Fruit fly (Drosophila melanogaster): ENCODE measurements around the gene CG7990.

CG7990 gene

DNA sequence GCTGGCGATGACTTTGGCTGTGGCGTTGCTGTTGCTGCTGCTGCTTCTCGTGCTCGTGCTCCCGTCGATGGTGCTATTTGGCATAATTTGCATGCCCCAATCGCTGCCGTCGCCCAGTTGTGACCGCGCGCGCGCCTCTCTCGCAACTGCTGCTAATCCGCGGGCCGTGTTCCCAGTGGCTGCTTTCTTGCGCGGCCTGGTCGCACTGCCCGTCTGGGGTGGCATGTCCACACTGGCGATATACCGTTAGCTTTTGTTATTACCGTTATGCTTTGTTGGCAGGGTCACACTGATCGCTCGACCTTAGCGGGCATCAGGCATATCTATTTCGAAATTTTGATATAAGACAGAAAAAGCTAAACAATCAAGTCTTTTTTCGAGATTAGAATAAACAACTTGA lies at the start of gene CG7990 (continued):
- TF ChIP-seq CG13775 (GFP tag; optimal IDR thresholded peaks at IDR 0.05) = no peak

dm6 chrX:19250151-19250550 lies 48.4 kb upstream of the CG7990 start:
- TF ChIP-seq dm (GFP tag; optimal IDR thresholded peaks at IDR 0.05) = no peak
- no peak for TF ChIP-seq eve (GFP tag; optimal IDR thresholded peaks at IDR 0.05)
- TF ChIP-seq CG17612 (GFP tag; IDR thresholded peaks at IDR 0.05) = peak; percentile 53; the same call in 1 of the 2 replicates
- no peak for TF ChIP-seq HmgZ (tag; optimal IDR thresholded peaks at IDR 0.05)
- TF ChIP-seq crc (GFP tag; optimal IDR thresholded peaks at IDR 0.05) = no peak
- no peak for TF ChIP-seq Six4 (GFP tag; optimal IDR thresholded peaks at IDR 0.05)
- no peak for TF ChIP-seq CG10959 (GFP tag; IDR thresholded peaks at IDR 0.05)
- no peak for TF ChIP-seq gem (tag; optimal IDR thresholded peaks at IDR 0.05)
- TF ChIP-seq CG8290 (GFP tag; optimal IDR thresholded peaks at IDR 0.05) = peak; percentile 81
- TF ChIP-seq CG8290 (tag; optimal IDR thresholded peaks at IDR 0.05) = peak in 1 of 2 experiments; percentile 47
- TF ChIP-seq CG2889 (GFP tag; IDR thresholded peaks at IDR 0.05) = no peak
- no peak for TF ChIP-seq Tbp (GFP tag; optimal IDR thresholded peaks at IDR 0.05)
- TF ChIP-seq Dp (GFP tag; optimal IDR thresholded peaks at IDR 0.05) = no peak
- no peak for TF ChIP-seq ftz-f1 (GFP tag; optimal IDR thresholded peaks at IDR 0.05)
- TF ChIP-seq run (tag; optimal IDR thresholded peaks at IDR 0.05) = no peak
- TF ChIP-seq Med (GFP tag) = no peak
- no peak for TF ChIP-seq CG3163 (GFP tag; optimal IDR thresholded peaks at IDR 0.05)
- no peak for TF ChIP-seq sim (GFP tag; IDR thresholded peaks at IDR 0.05)

DNA sequence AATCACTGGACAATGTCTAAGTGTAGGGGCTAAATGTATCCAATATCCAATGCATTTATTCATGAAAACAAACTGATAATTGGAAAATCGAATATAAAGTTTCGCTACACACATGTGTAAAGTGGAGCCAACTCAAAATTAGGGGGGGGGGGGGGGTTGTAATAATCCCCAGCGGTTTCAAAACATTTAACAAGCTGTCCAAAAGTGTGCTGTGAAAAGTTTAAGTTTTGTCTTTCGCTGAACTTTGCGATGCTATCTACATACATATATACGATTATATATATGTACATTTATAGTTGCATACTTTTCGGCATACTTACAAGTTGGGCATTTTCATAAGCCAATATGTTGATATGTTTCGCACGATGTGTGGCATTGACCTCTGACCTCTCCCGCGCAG lies 47.6 kb upstream of the CG7990 start:
- no peak for TF ChIP-seq cas (GFP tag; IDR thresholded peaks at IDR 0.05)
- TF ChIP-seq zfh2 (GFP tag; optimal IDR thresholded peaks at IDR 0.05) = no peak
- TF ChIP-seq CG30020 (tag; optimal IDR thresholded peaks at IDR 0.05) = no peak
- peak in 1 of 2 experiments; percentile 67 for TF ChIP-seq Hr78 (GFP tag; optimal IDR thresholded peaks at IDR 0.05)
- peak; percentile 98 for TF ChIP-seq CG17612 (GFP tag; IDR thresholded peaks at IDR 0.05)
- TF ChIP-seq CG8290 (GFP tag; optimal IDR thresholded peaks at IDR 0.05) = peak; percentile 70
- TF ChIP-seq CG8290 (tag; optimal IDR thresholded peaks at IDR 0.05) = peak in 1 of 2 experiments; percentile 84

dm6 chrX:19248426-19249217 lies 46.8 kb upstream of the CG7990 start, which contains the start of gene Hs3st-B:
Hs3st-B (plus strand) TSS chrX:19248639.
- TF ChIP-seq CG5180 (GFP tag; optimal IDR thresholded peaks at IDR 0.05) (no peak), dpn (GFP tag; optimal IDR thresholded peaks at IDR 0.05) (no peak), CG15514 (GFP tag; optimal IDR thresholded peaks at IDR 0.05) (peak; percentile 2), CG6654 (GFP tag; optimal IDR thresholded peaks at IDR 0.05) (no peak), pan (optimal IDR thresholded peaks at IDR 0.05) (no peak), pan (GFP tag; optimal IDR thresholded peaks at IDR 0.05 in 1 of 2, IDR thresholded peaks at IDR 0.05 in 1 of 2) (peak in 1 of 2 experiments; percentile 32), toy (GFP tag; IDR thresholded peaks at IDR 0.05) (no peak), ab (GFP tag; optimal IDR thresholded peaks at IDR 0.05) (no peak), da (GFP tag; optimal IDR thresholded peaks at IDR 0.05) (no peak), vnd (GFP tag; IDR thresholded peaks at IDR 0.05; ENCODE audit: partially characterized antibody) (no peak), Ravus (GFP tag; IDR thresholded peaks at IDR 0.05) (no peak), CG8765 (GFP tag; IDR thresholded peaks at IDR 0.05) (no peak), Drgx (GFP tag; IDR thresholded peaks at IDR 0.05) (no peak), cad (GFP tag; optimal IDR thresholded peaks at IDR 0.05) (no peak), ranshi (GFP tag; IDR thresholded peaks at IDR 0.05) (no peak), dysf (GFP tag; IDR thresholded peaks at IDR 0.05) (0 out of 3 replicates have a peak, but pooled peaks have one; percentile 27), pum (GFP tag; optimal IDR thresholded peaks at IDR 0.05) (no peak), run (tag; optimal IDR thresholded peaks at IDR 0.05) (no peak), Dbx (GFP tag; IDR thresholded peaks at IDR 0.05) (no peak), CG10366 (GFP tag; IDR thresholded peaks at IDR 0.05) (no peak), Hmx (GFP tag; optimal IDR thresholded peaks at IDR 0.05) (no peak), lilli (GFP tag; optimal IDR thresholded peaks at IDR 0.05) (peak; percentile 24), CG9437 (GFP tag; optimal IDR thresholded peaks at IDR 0.05) (peak; percentile 26), mirr (GFP tag; optimal IDR thresholded peaks at IDR 0.05) (no peak), Opbp (GFP tag; IDR thresholded peaks at IDR 0.05; ENCODE audit: partially characterized antibody) (no peak)

Measured in whole organism, embryonic.